Worm (Caenorhabditis elegans) whole organism, L4/young adult: ENCODE data around the gene sox-4.

Source experiments
- W03F9.2 ChIP-seq: fragments of 150-350 bp; optimal IDR thresholded peaks from 2 replicates; lab custom pipeline; 2014; ENCODE audit warnings: missing biosample characterization, missing genetic modification characterization
- dao-5 ChIP-seq: sonication (generic microtip); optimal IDR thresholded peaks from 2 replicates; lab custom pipeline; 2016; ENCODE audit warnings: missing genotype, missing genetic modification characterization, moderate library complexity, missing compliant biosample characterization
- him-1 ChIP-seq: sonication (generic microtip); optimal IDR thresholded peaks from 2 replicates; lab custom pipeline; 2016; ENCODE audit warnings: missing genotype, missing genetic modification reagents, missing genetic modification characterization, missing compliant biosample characterization

ce11 chrX:3455561-3455960 is 53.2 kb downstream of the sox-4 start:
- TF ChIP-seq him-1 (no peak), dao-5 (tag; lab: Kevin White, UChicago) (no peak), W03F9.2 (tag; lab: Kevin White, UChicago) (no peak)
